Fruit fly (Drosophila melanogaster) whole organism, adult: ENCODE measurements around the gene CG43131.
A peak's percentile ranks its signal among the peaks of the same experiment; 100 is the strongest.

Experiments used
- CG11617 ChIP-seq: fragments of 200-800 bp; sonication (Bioruptor generic); optimal IDR thresholded peaks from 2 replicates; lab custom pipeline; 2017; ENCODE audit warnings: mild to moderate bottlenecking, missing biosample characterization, missing genetic modification reagents, missing genetic modification characterization
- CG12768 ChIP-seq: fragments of 200-800 bp; sonication (Bioruptor generic); optimal IDR thresholded peaks from 2 replicates; lab custom pipeline; 2017; ENCODE audit warnings: missing biosample characterization, missing genetic modification characterization, mild to moderate bottlenecking, moderate library complexity, missing genetic modification reagents
- CG14711 ChIP-seq: fragments of 200-800 bp; sonication (Bioruptor generic); optimal IDR thresholded peaks from 2 replicates; lab custom pipeline; 2018; ENCODE audit warnings: missing biosample characterization, mild to moderate bottlenecking, missing genetic modification characterization, moderate library complexity
- CG1620 ChIP-seq: fragments of 200-800 bp; sonication (Bioruptor generic); optimal IDR thresholded peaks from 2 replicates; lab custom pipeline; 2016; ENCODE audit warnings: missing biosample characterization, missing genetic modification characterization
- CG33017 ChIP-seq: fragments of 200-800 bp; sonication (Bioruptor generic); optimal IDR thresholded peaks from 2 replicates; lab custom pipeline; 2018; ENCODE audit warnings: missing biosample characterization, mild to moderate bottlenecking, missing genetic modification characterization, moderate library complexity
- CG5204 ChIP-seq: fragments of 200-800 bp; sonication (Bioruptor generic); optimal IDR thresholded peaks from 2 replicates; lab custom pipeline; 2016; ENCODE audit warnings: missing biosample characterization, missing genetic modification characterization
- CG7045 ChIP-seq: fragments of 200-800 bp; sonication (Bioruptor generic); optimal IDR thresholded peaks from 2 replicates; lab custom pipeline; 2017; ENCODE audit warnings: missing biosample characterization, mild to moderate bottlenecking, missing genetic modification characterization
- CG7101 ChIP-seq: fragments of 200-800 bp; sonication (Bioruptor generic); optimal IDR thresholded peaks from 2 replicates; lab custom pipeline; 2018; ENCODE audit warnings: missing biosample characterization, mild to moderate bottlenecking, missing genetic modification characterization, moderate library complexity
- Clk ChIP-seq: fragments of 200-800 bp; sonication (Bioruptor generic); optimal IDR thresholded peaks from 2 replicates; lab custom pipeline; 2017; ENCODE audit warnings: missing biosample characterization, missing genetic modification characterization
- Crg-1 ChIP-seq: fragments of 200-800 bp; sonication (Bioruptor generic); optimal IDR thresholded peaks from 2 replicates; lab custom pipeline; 2016; ENCODE audit warnings: missing biosample characterization, missing genetic modification characterization
- Hr96 ChIP-seq: fragments of 200-800 bp; sonication (Bioruptor generic); optimal IDR thresholded peaks from 2 replicates; lab custom pipeline; 2016; ENCODE audit warnings: missing biosample characterization, missing genetic modification characterization
- Mnt ChIP-seq: fragments of 200-800 bp; sonication (Bioruptor generic); optimal IDR thresholded peaks from 2 replicates; lab custom pipeline; 2016; ENCODE audit warnings: missing biosample characterization, mild to moderate bottlenecking, missing genetic modification characterization
- cic ChIP-seq: fragments of 200-800 bp; sonication (Bioruptor generic); optimal IDR thresholded peaks from 2 replicates; lab custom pipeline; 2017; ENCODE audit warnings: missing biosample characterization, mild to moderate bottlenecking, missing genetic modification characterization, moderate library complexity
- cnc ChIP-seq, 2 experiments: fragments of >200 bp; optimal IDR thresholded peaks; 2 replicates each; lab custom pipeline; 2017
- kay ChIP-seq: fragments of 200-800 bp; sonication (Bioruptor generic); peaks from one replicate; lab custom pipeline; 2016; ENCODE audit warnings: missing biosample characterization, missing genetic modification characterization, borderline replicate concordance
- ovo ChIP-seq: fragments of 200-800 bp; sonication (Bioruptor generic); optimal IDR thresholded peaks from 2 replicates; lab custom pipeline; 2016; ENCODE audit warnings: missing biosample characterization, missing genetic modification characterization
- pad ChIP-seq: fragments of 200-800 bp; sonication (Bioruptor generic); optimal IDR thresholded peaks from 3 replicates; lab custom pipeline; 2017; ENCODE audit warnings: missing biosample characterization, missing genetic modification characterization, mild to moderate bottlenecking, moderate library complexity, missing genetic modification reagents
- tj ChIP-seq: fragments of 200-800 bp; sonication (Bioruptor generic); optimal IDR thresholded peaks from 3 replicates; lab custom pipeline; 2017; ENCODE audit warnings: missing biosample characterization, mild to moderate bottlenecking, missing genetic modification characterization, moderate library complexity
- toe ChIP-seq: fragments of 200-800 bp; sonication (Bioruptor generic); optimal IDR thresholded peaks from 2 replicates; lab custom pipeline; 2016; ENCODE audit warnings: missing biosample characterization, missing genetic modification characterization

CG43131 gene

dm6 chr3R:5115448-5115847, 6.5 kb upstream of the CG43131 start:
- no peak for TF ChIP-seq CG33017 (tag; lab: Kevin White, UChicago)
- no peak for TF ChIP-seq CG14711 (tag; lab: Kevin White, UChicago)
- TF ChIP-seq CG12768 (GFP tag; lab: Kevin White, UChicago), result no peak
- peak; percentile 53 for TF ChIP-seq tj (GFP tag; lab: Kevin White, UChicago)
- no peak for TF ChIP-seq cnc (optimal IDR thresholded peaks at IDR 0.05; lab: Kevin White, UChicago)
- no peak for TF ChIP-seq pad (GFP tag; lab: Kevin White, UChicago)

dm6 chr3R:5114147-5114546, 5.2 kb upstream of the CG43131 start:
- no peak for TF ChIP-seq toe
- TF ChIP-seq CG14711 (tag; lab: Kevin White, UChicago), result no peak
- TF ChIP-seq Hr96 (GFP tag; lab: Kevin White, UChicago), result no peak
- no peak for TF ChIP-seq Clk (GFP tag; lab: Kevin White, UChicago)

- TF ChIP-seq CG5204 (GFP tag; lab: Kevin White, UChicago) (peak; percentile 59), CG7045 (GFP tag; lab: Kevin White, UChicago) (peak; percentile 60), Clk (GFP tag; lab: Kevin White, UChicago) (peak; percentile 12), cic (peak; percentile 6), pad (GFP tag; lab: Kevin White, UChicago) (peak; percentile 7), Crg-1 (GFP tag; lab: Kevin White, UChicago) (no peak), cnc (optimal IDR thresholded peaks at IDR 0.05; lab: Kevin White, UChicago) (no peak), CG7101 (peak; percentile 69), tj (GFP tag; lab: Kevin White, UChicago) (no peak), CG33017 (tag; lab: Kevin White, UChicago) (peak; percentile 52), Hr96 (GFP tag; lab: Kevin White, UChicago) (no peak), toe (peak; percentile 39), ovo (GFP tag; lab: Kevin White, UChicago) (no peak), CG11617 (peak; percentile 20), CG14711 (tag; lab: Kevin White, UChicago) (peak; percentile 44), CG12768 (GFP tag; lab: Kevin White, UChicago) (peak; percentile 33)
Observed at dm6 chr3R:5112814-5113486, 4.0 kb upstream of the CG43131 start.

DNA sequence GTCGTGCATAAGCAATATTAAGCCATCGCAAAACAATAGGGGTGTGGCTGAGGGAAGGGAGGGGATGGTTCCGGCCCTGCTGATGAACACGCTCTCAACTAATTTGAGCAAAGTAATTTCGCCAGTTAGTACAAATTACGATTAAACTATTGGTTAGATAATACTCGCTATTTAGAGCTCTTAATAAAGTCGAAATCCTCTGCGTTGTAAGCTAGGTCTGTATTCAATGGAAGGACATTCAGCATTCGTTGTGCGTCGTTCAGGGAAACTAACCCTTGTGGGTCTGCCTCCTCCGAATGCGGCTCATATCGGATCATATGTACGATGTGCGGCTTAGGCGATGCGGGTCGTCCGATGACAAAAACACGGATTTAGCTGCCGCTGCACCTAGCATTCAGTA, 3.4 kb upstream of the CG43131 start:
- TF ChIP-seq CG33017 (tag; lab: Kevin White, UChicago) (no peak), Mnt (GFP tag; lab: Kevin White, UChicago) (no peak), cnc (optimal IDR thresholded peaks at IDR 0.05; lab: Kevin White, UChicago) (no peak), Hr96 (GFP tag; lab: Kevin White, UChicago) (no peak), CG5204 (GFP tag; lab: Kevin White, UChicago) (no peak), tj (GFP tag; lab: Kevin White, UChicago) (no peak), CG7101 (no peak), CG7045 (GFP tag; lab: Kevin White, UChicago) (no peak), Crg-1 (GFP tag; lab: Kevin White, UChicago) (no peak)

- TF ChIP-seq tj (GFP tag; lab: Kevin White, UChicago) (peak; percentile 53), CG1620 (no peak)
Observed at dm6 chr3R:5111887-5112286, 2.9 kb upstream of the CG43131 start.

DNA sequence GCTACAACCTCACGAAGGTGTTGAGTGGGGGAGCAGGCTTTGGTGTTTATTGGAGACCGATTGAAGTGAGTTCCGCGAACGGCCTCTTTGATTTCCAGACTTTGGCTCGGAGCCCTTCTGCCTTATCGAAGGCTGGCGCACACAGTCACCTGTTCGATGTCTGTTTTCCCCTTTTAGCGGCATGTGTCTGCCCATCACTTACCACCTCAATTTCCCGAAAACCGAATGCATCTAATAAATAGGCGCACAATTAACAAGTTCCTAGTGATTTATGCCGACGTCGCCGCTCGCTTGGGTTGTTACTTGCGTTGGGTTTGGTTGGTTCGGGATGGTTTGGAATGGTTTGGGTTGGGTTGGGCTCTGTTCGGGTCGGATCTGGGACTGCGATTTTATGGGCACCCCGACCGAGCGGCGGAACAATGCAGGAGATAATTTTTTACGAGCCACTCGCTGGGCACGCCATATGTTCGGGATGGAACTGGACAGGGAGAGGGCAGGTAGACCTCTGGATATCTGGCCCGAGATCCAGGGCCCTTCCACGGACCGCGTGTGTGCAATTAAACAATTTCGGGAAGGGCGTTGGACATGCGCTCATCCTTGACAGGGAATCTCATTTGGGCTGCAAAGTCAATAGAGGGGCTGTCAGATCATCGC, 707 bp upstream of the CG43131 start:
- TF ChIP-seq pad (GFP tag; lab: Kevin White, UChicago) (no peak), cnc (optimal IDR thresholded peaks at IDR 0.05; lab: Kevin White, UChicago) (no peak), CG7045 (GFP tag; lab: Kevin White, UChicago) (no peak), cic (no peak)

dm6 chr3R:5108034-5108433, 944 bp downstream of the CG43131 start:
- TF ChIP-seq pad (GFP tag; lab: Kevin White, UChicago) (peak; percentile 13), Mnt (GFP tag; lab: Kevin White, UChicago) (no peak), Hr96 (GFP tag; lab: Kevin White, UChicago) (peak; percentile 0), CG5204 (GFP tag; lab: Kevin White, UChicago) (no peak), Clk (GFP tag; lab: Kevin White, UChicago) (no peak), CG7101 (peak; percentile 36), CG7045 (GFP tag; lab: Kevin White, UChicago) (no peak), kay (GFP tag; lab: Kevin White, UChicago) (peak; percentile 82), ovo (GFP tag; lab: Kevin White, UChicago) (peak; percentile 56), CG1620 (no peak), CG33017 (tag; lab: Kevin White, UChicago) (no peak), CG11617 (peak; percentile 5), cnc (optimal IDR thresholded peaks at IDR 0.05; lab: Kevin White, UChicago) (no peak), CG14711 (tag; lab: Kevin White, UChicago) (peak; percentile 30)
